Fruit fly (Drosophila melanogaster) whole organism, prepupa: ENCODE data around the gene Clamp.

Experiments
- CG10669 ChIP-seq: fragments of 200-800 bp; sonication (Bioruptor generic); optimal IDR thresholded peaks from 3 replicates; lab custom pipeline; 2018; ENCODE audit warnings: missing biosample characterization, mild to moderate bottlenecking, missing genetic modification characterization, moderate library complexity
- CG32006 ChIP-seq: fragments of 200-800 bp; sonication (Bioruptor generic); optimal IDR thresholded peaks from 3 replicates; lab custom pipeline; 2017; ENCODE audit warnings: missing biosample characterization, mild to moderate bottlenecking, missing genetic modification characterization
- Sox102F ChIP-seq: fragments of 200-800 bp; sonication (Bioruptor generic); optimal IDR thresholded peaks from 2 replicates; lab custom pipeline; 2016; ENCODE audit warnings: missing biosample characterization, mild to moderate bottlenecking, missing genetic modification characterization

- no peak for TF ChIP-seq Sox102F (GFP tag; lab: Kevin White, UChicago)
- no peak for TF ChIP-seq CG32006 (GFP tag; lab: Kevin White, UChicago)
- TF ChIP-seq CG10669 (GFP tag; lab: Kevin White, UChicago) = no peak
These were observed 29.0 kb downstream of the Clamp start for dm6 chr2L:22139960-22140359.
